Worm (Caenorhabditis elegans) whole organism, L1 larva: Measurements from ENCODE around the gene ari-1.4.

Experiments
- C04F5.9 ChIP-seq: sonication (generic microtip); optimal IDR thresholded peaks from 2 replicates; lab custom pipeline; 2016; ENCODE audit warnings: missing genetic modification characterization, missing compliant biosample characterization
- C34B4.2 ChIP-seq: sonication (generic microtip); optimal IDR thresholded peaks from 2 replicates; lab custom pipeline; 2017; ENCODE audit warnings: mild to moderate bottlenecking, missing genetic modification characterization, missing compliant biosample characterization
- F16B12.6 ChIP-seq: fragments of 150-350 bp; optimal IDR thresholded peaks from 2 replicates; lab custom pipeline; 2014; ENCODE audit warnings: missing biosample characterization, missing genetic modification characterization
- Y116A8C.19 ChIP-seq: sonication (generic microtip); optimal IDR thresholded peaks from 2 replicates; lab custom pipeline; 2016; ENCODE audit warnings: missing compliant biosample characterization, missing genetic modification characterization, borderline replicate concordance
- alr-1 ChIP-seq: fragments of 200-800 bp; sonication (Bioruptor generic); optimal IDR thresholded peaks from 2 replicates; lab custom pipeline; 2018; ENCODE audit warnings: borderline replicate concordance, mild to moderate bottlenecking, missing genetic modification characterization, missing compliant biosample characterization
- aly-2 ChIP-seq: fragments of 150-350 bp; optimal IDR thresholded peaks from 2 replicates; lab custom pipeline; 2014; ENCODE audit warnings: missing biosample characterization, missing genetic modification characterization
- ama-1 ChIP-seq: fragments of 150-350 bp; optimal IDR thresholded peaks from 2 replicates; lab custom pipeline; 2014
- ceh-63 ChIP-seq: fragments of 200-800 bp; sonication (Bioruptor generic); optimal IDR thresholded peaks from 2 replicates; lab custom pipeline; 2018; ENCODE audit warnings: mild to moderate bottlenecking, missing genetic modification characterization, missing compliant biosample characterization
- ceh-88 ChIP-seq: fragments of 200-800 bp; sonication (Bioruptor generic); IDR thresholded peaks from 2 replicates; pipeline ENCODE4 v1.3.6; 2022; ENCODE audit warnings: missing genetic modification characterization, missing compliant biosample characterization
- ceh-90 ChIP-seq: sonication (generic microtip); optimal IDR thresholded peaks from 2 replicates; lab custom pipeline; 2016; ENCODE audit warnings: missing genetic modification characterization, missing compliant biosample characterization
- ces-1 ChIP-seq: fragments of 150-350 bp; optimal IDR thresholded peaks from 2 replicates; lab custom pipeline; 2014; ENCODE audit warnings: missing biosample characterization, missing genetic modification reagents, missing genetic modification characterization
- dsc-1 ChIP-seq: sonication (generic microtip); optimal IDR thresholded peaks from 2 replicates; lab custom pipeline; 2016; ENCODE audit warnings: mild to moderate bottlenecking, missing genetic modification characterization, missing compliant biosample characterization
- egl-13 ChIP-seq: sonication (generic microtip); optimal IDR thresholded peaks from 2 replicates; lab custom pipeline; 2016; ENCODE audit warnings: missing genotype, missing genetic modification reagents, missing genetic modification characterization, missing compliant biosample characterization
- egl-27 ChIP-seq, 2 experiments: fragments of 150-350 bp in 1 of 2; sonication (generic microtip); optimal IDR thresholded peaks; 3 replicates each; lab custom pipeline; 2017 to 2018; ENCODE audit warnings: missing biosample characterization in 2 of 2, missing genetic modification characterization in 2 of 2, missing genetic modification reagents in 2 of 2
- elt-2 ChIP-seq: sonication (generic microtip); optimal IDR thresholded peaks from 2 replicates; lab custom pipeline; 2016; ENCODE audit warnings: missing genetic modification characterization, mild to moderate bottlenecking, inconsistent platforms, missing compliant biosample characterization, missing genetic modification reagents
- elt-3 ChIP-seq, 6 experiments: fragments of 150-350 bp in 1 of 6; sonication (generic microtip); optimal IDR thresholded peaks; 2 replicates each; lab custom pipeline; 2017 to 2018; ENCODE audit warnings: missing biosample characterization in 6 of 6, missing genetic modification characterization in 6 of 6, inconsistent platforms in 1 of 6
- ets-5 ChIP-seq: fragments of 200-800 bp; sonication (Bioruptor generic); IDR thresholded peaks from 2 replicates; pipeline ENCODE4 v1.3.6; 2022; ENCODE audit warnings: missing genetic modification characterization, missing compliant biosample characterization
- fkh-10 ChIP-seq: sonication (generic microtip); optimal IDR thresholded peaks from 2 replicates; lab custom pipeline; 2017; ENCODE audit warnings: missing biosample characterization, missing genetic modification reagents, missing genetic modification characterization
- fkh-4 ChIP-seq: sonication (generic microtip); optimal IDR thresholded peaks from 2 replicates; lab custom pipeline; 2016; ENCODE audit warnings: missing compliant biosample characterization, missing genetic modification characterization, borderline replicate concordance
- hlh-17 ChIP-seq: fragments of 200-800 bp; sonication (Bioruptor generic); optimal IDR thresholded peaks from 2 replicates; lab custom pipeline; 2018; ENCODE audit warnings: missing genetic modification characterization, mild to moderate bottlenecking, missing compliant biosample characterization, moderate library complexity, borderline replicate concordance
- hlh-4 ChIP-seq: sonication (generic microtip); optimal IDR thresholded peaks from 2 replicates; lab custom pipeline; 2016; ENCODE audit warnings: mild to moderate bottlenecking, missing genetic modification characterization, missing compliant biosample characterization
- irx-1 ChIP-seq: sonication (generic microtip); optimal IDR thresholded peaks from 2 replicates; lab custom pipeline; 2016; ENCODE audit warnings: missing genetic modification characterization, missing compliant biosample characterization
- isw-1 ChIP-seq: fragments of 200-800 bp; sonication (Bioruptor generic); IDR thresholded peaks from 2 replicates; pipeline ENCODE4 v1.3.6; 2022; ENCODE audit warnings: missing genetic modification characterization, missing compliant biosample characterization
- jun-1 ChIP-seq: fragments of 150-350 bp; optimal IDR thresholded peaks from 2 replicates; lab custom pipeline; 2014; ENCODE audit warnings: missing biosample characterization, missing genetic modification reagents, missing genetic modification characterization
- lin-13 ChIP-seq: fragments of 150-350 bp; optimal IDR thresholded peaks from 2 replicates; lab custom pipeline; 2014; ENCODE audit warnings: missing biosample characterization, missing genetic modification reagents, missing genetic modification characterization
- lin-15B ChIP-seq: fragments of 150-350 bp; sonication (generic microtip); optimal IDR thresholded peaks from 3 replicates; lab custom pipeline; 2014; ENCODE audit warnings: missing biosample characterization, missing genetic modification characterization
- lin-39 ChIP-seq: fragments of 150-350 bp; optimal IDR thresholded peaks from 2 replicates; lab custom pipeline; 2014; ENCODE audit warnings: missing biosample characterization, missing genetic modification reagents, missing genetic modification characterization
- lsy-2 ChIP-seq, 2 experiments: fragments of 150-350 bp; optimal IDR thresholded peaks; 2 replicates each; lab custom pipeline; 2014; ENCODE audit warnings: missing biosample characterization in 2 of 2, missing genetic modification characterization in 2 of 2
- mab-9 ChIP-seq: fragments of 200-800 bp; sonication (Bioruptor generic); IDR thresholded peaks from 2 replicates; pipeline ENCODE4 v1.3.6; 2022; ENCODE audit warnings: missing genetic modification reagents, missing genetic modification characterization, missing compliant biosample characterization
- mef-2 ChIP-seq: fragments of 150-350 bp; optimal IDR thresholded peaks from 2 replicates; lab custom pipeline; 2014; ENCODE audit warnings: missing biosample characterization, missing genetic modification characterization
- nhr-19 ChIP-seq: fragments of 200-800 bp; sonication (Bioruptor generic); conservative IDR thresholded peaks from 2 replicates; pipeline ENCODE4 v1.3.6; 2022; ENCODE audit warnings: missing genetic modification characterization, missing compliant biosample characterization
- nhr-237 ChIP-seq: fragments of 150-350 bp; optimal IDR thresholded peaks from 2 replicates; lab custom pipeline; 2014; ENCODE audit warnings: missing biosample characterization, missing genetic modification characterization
- nhr-47 ChIP-seq: sonication (generic microtip); optimal IDR thresholded peaks from 2 replicates; lab custom pipeline; 2016; ENCODE audit warnings: mild to moderate bottlenecking, missing genetic modification characterization, moderate library complexity, missing compliant biosample characterization
- nhr-71 ChIP-seq: sonication (generic microtip); optimal IDR thresholded peaks from 2 replicates; lab custom pipeline; 2016; ENCODE audit warnings: mild to moderate bottlenecking, missing genetic modification characterization, moderate library complexity, missing compliant biosample characterization
- nhr-77 ChIP-seq: fragments of 150-350 bp; optimal IDR thresholded peaks from 2 replicates; lab custom pipeline; 2014; ENCODE audit warnings: missing biosample characterization, missing genetic modification characterization
- nhr-84 ChIP-seq: sonication (generic microtip); optimal IDR thresholded peaks from 2 replicates; lab custom pipeline; 2017; ENCODE audit warnings: missing biosample characterization, missing genetic modification characterization
- nhr-85 ChIP-seq: sonication (generic microtip); peaks from one replicate; lab custom pipeline; 2016; ENCODE audit warnings: missing genetic modification characterization, inconsistent platforms, missing compliant biosample characterization
- nhr-90 ChIP-seq: sonication (generic microtip); optimal IDR thresholded peaks from 2 replicates; lab custom pipeline; 2016; ENCODE audit warnings: mild to moderate bottlenecking, missing genetic modification characterization, missing compliant biosample characterization; ENCODE audit not compliant: poor library complexity
- pag-3 ChIP-seq: sonication (generic microtip); optimal IDR thresholded peaks from 2 replicates; lab custom pipeline; 2017; ENCODE audit warnings: missing genetic modification characterization, mild to moderate bottlenecking, missing compliant biosample characterization, antibody characterized with exemption, borderline replicate concordance; ENCODE audit not compliant: insufficient read depth
- rnt-1 ChIP-seq: sonication (generic microtip); optimal IDR thresholded peaks from 2 replicates; lab custom pipeline; 2016; ENCODE audit warnings: mild to moderate bottlenecking, missing genetic modification characterization, moderate library complexity, missing compliant biosample characterization
- snpc-4 ChIP-seq: fragments of 150-350 bp; optimal IDR thresholded peaks from 2 replicates; lab custom pipeline; 2014; ENCODE audit warnings: missing biosample characterization, missing genetic modification characterization
- sox-4 ChIP-seq: sonication (generic microtip); optimal IDR thresholded peaks from 2 replicates; lab custom pipeline; 2016; ENCODE audit warnings: missing genetic modification characterization, missing compliant biosample characterization
- sptf-1 ChIP-seq: fragments of 150-350 bp; optimal IDR thresholded peaks from 2 replicates; lab custom pipeline; 2014; ENCODE audit warnings: missing biosample characterization, missing genetic modification characterization
- sup-37 ChIP-seq: fragments of 200-800 bp; sonication (Bioruptor generic); optimal IDR thresholded peaks from 2 replicates; lab custom pipeline; 2018; ENCODE audit warnings: mild to moderate bottlenecking, missing genetic modification characterization, missing compliant biosample characterization
- unc-130 ChIP-seq: fragments of 150-350 bp; optimal IDR thresholded peaks from 2 replicates; lab custom pipeline; 2017; ENCODE audit warnings: missing biosample characterization, missing genetic modification characterization, inconsistent platforms
- unc-30 ChIP-seq: sonication (generic microtip); optimal IDR thresholded peaks from 2 replicates; lab custom pipeline; 2017; ENCODE audit warnings: missing biosample characterization, missing genetic modification characterization
- unc-86 ChIP-seq: sonication (generic microtip); optimal IDR thresholded peaks from 2 replicates; lab custom pipeline; 2016; ENCODE audit warnings: missing genetic modification characterization, missing compliant biosample characterization
- unc-98 ChIP-seq: fragments of 200-800 bp; sonication (Bioruptor generic); IDR thresholded peaks from 2 replicates; pipeline ENCODE4 v1.3.6; 2022; ENCODE audit warnings: missing genetic modification characterization, missing compliant biosample characterization
- vab-15 ChIP-seq: sonication (generic microtip); optimal IDR thresholded peaks from 2 replicates; lab custom pipeline; 2017; ENCODE audit warnings: missing genotype, mild to moderate bottlenecking, missing genetic modification characterization, missing compliant biosample characterization
- zag-1 ChIP-seq: fragments of 150-350 bp; optimal IDR thresholded peaks from 2 replicates; lab custom pipeline; 2014; ENCODE audit warnings: missing biosample characterization, missing genetic modification characterization
- zip-4 ChIP-seq: fragments of 200-800 bp; sonication (Bioruptor generic); optimal IDR thresholded peaks from 2 replicates; lab custom pipeline; 2018; ENCODE audit warnings: mild to moderate bottlenecking, missing genetic modification characterization, moderate library complexity, missing compliant biosample characterization
- ztf-11 ChIP-seq, 2 experiments: sonication (generic microtip); optimal IDR thresholded peaks; 2 replicates each; lab custom pipeline; 2016 to 2017; ENCODE audit warnings: missing genetic modification characterization in 2 of 2, missing biosample characterization in 1 of 2, missing compliant biosample characterization in 1 of 2
- ztf-4 ChIP-seq: fragments of 150-350 bp; optimal IDR thresholded peaks from 2 replicates; lab custom pipeline; 2014; ENCODE audit warnings: missing biosample characterization, missing genetic modification characterization

Gene ari-1.4

DNA sequence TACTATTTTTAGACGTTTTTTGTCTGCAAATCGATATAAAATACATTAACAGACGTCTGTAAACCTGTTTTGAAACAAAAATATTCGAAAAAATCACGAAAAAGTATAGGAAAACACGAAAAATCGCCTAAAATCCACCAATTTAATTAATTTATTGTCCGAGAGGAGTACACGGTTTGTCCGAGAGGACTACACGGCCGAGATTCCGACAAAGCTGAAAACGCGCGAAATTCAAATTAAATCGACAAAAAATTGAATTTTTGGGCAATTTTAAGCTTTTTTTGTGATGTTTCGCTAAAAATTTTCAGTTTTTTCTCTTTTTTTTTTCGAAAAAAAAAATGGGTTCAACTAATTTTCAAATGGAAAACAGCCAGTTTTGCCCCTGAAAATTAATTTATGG is 1.9 kb downstream of the ari-1.4 start (continued):
- TF ChIP-seq nhr-84 (tag; lab: Kevin White, UChicago) = no peak
- no peak for TF ChIP-seq ets-5 (GFP tag; lab: Robert Waterston, UW)
- TF ChIP-seq ztf-4 = no peak
- TF ChIP-seq unc-98 (GFP tag; lab: Robert Waterston, UW) = peak; percentile 42; the same call in 1 of the 2 replicates
- TF ChIP-seq mef-2 (tag; lab: Kevin White, UChicago) = no peak
- TF ChIP-seq egl-13 (tag; lab: Kevin White, UChicago) = peak; percentile 85
- peak; percentile 67 to 68 for TF ChIP-seq lsy-2 (tag; optimal IDR thresholded peaks at IDR 0.05; lab: Kevin White, UChicago)
- no peak for TF ChIP-seq sptf-1
- no peak for TF ChIP-seq jun-1 (tag; lab: Kevin White, UChicago)
- no peak for TF ChIP-seq egl-27 (tag; optimal IDR thresholded peaks at IDR 0.05; lab: Kevin White, UChicago)
- peak; percentile 16 for TF ChIP-seq zip-4 (GFP tag; lab: Kevin White, UChicago)
- TF ChIP-seq zag-1 (tag; lab: Kevin White, UChicago) = no peak
- TF ChIP-seq mab-9 (GFP tag; lab: Robert Waterston, UW) = peak; percentile 65
- peak; percentile 48 for TF ChIP-seq lin-13 (GFP tag; lab: Kevin White, UChicago)
- no peak for TF ChIP-seq pag-3 (tag; lab: Kevin White, UChicago)
- peak in 2 of 6 experiments; percentile 35 to 49 for TF ChIP-seq elt-3 (tag; optimal IDR thresholded peaks at IDR 0.05; lab: Kevin White, UChicago)
- TF ChIP-seq ztf-11 (tag; optimal IDR thresholded peaks at IDR 0.05; lab: Kevin White, UChicago) = peak in 1 of 2 experiments; percentile 81
- peak; percentile 79 for TF ChIP-seq nhr-19 (GFP tag; lab: Robert Waterston, UW)
- no peak for TF ChIP-seq nhr-237 (tag; lab: Kevin White, UChicago)
- TF ChIP-seq sup-37 = peak; percentile 37
- TF ChIP-seq ceh-90 (tag; lab: Kevin White, UChicago) = peak; percentile 89
- peak; percentile 34; the same call in 1 of the 2 replicates for TF ChIP-seq ceh-88
- TF ChIP-seq fkh-4 (tag; lab: Kevin White, UChicago) = peak; percentile 86
- TF ChIP-seq snpc-4 = peak; percentile 17
- peak; percentile 94 for TF ChIP-seq nhr-85
- no peak for TF ChIP-seq hlh-17 (GFP tag; lab: Kevin White, UChicago)
- TF ChIP-seq elt-2 (tag; lab: Kevin White, UChicago) = peak; percentile 59
- peak; percentile 88 for TF ChIP-seq nhr-90 (tag; lab: Kevin White, UChicago)
- TF ChIP-seq C04F5.9 (tag; lab: Kevin White, UChicago) = peak; percentile 28
- TF ChIP-seq vab-15 (tag; lab: Kevin White, UChicago) = peak; percentile 19
- TF ChIP-seq nhr-47 (tag; lab: Kevin White, UChicago) = peak; percentile 83
- TF ChIP-seq isw-1 (GFP tag; lab: Robert Waterston, UW) = peak; percentile 46
- peak; percentile 93 for TF ChIP-seq rnt-1 (tag; lab: Kevin White, UChicago)
- TF ChIP-seq fkh-10 (GFP tag; lab: Kevin White, UChicago) = no peak
- peak; percentile 75 for TF ChIP-seq dsc-1 (tag; lab: Kevin White, UChicago)
- TF ChIP-seq alr-1 (tag; lab: Kevin White, UChicago) = no peak
- TF ChIP-seq nhr-77 (tag; lab: Kevin White, UChicago) = no peak
- TF ChIP-seq sox-4 (tag; lab: Kevin White, UChicago) = peak; percentile 46
- peak; percentile 4 for TF ChIP-seq unc-130 (tag; lab: Kevin White, UChicago)
- TF ChIP-seq unc-30 = no peak
- no peak for TF ChIP-seq hlh-4 (tag; lab: Kevin White, UChicago)
- TF ChIP-seq lin-15B (tag; lab: Kevin White, UChicago) = no peak
- TF ChIP-seq ceh-63 = no peak
- TF ChIP-seq nhr-71 (tag; lab: Kevin White, UChicago) = peak; percentile 80
- TF ChIP-seq Y116A8C.19 (tag; lab: Kevin White, UChicago) = peak; percentile 1
- TF ChIP-seq F16B12.6 (tag; lab: Kevin White, UChicago) = peak; percentile 29
- TF ChIP-seq ama-1 (lab: Kevin White, UChicago) = no peak
- TF ChIP-seq irx-1 (tag; lab: Kevin White, UChicago) = peak; percentile 82
- TF ChIP-seq aly-2 (tag; lab: Kevin White, UChicago) = no peak
- TF ChIP-seq lin-39 (tag; lab: Kevin White, UChicago) = peak; percentile 7
- peak; percentile 21 for TF ChIP-seq C34B4.2 (tag; lab: Kevin White, UChicago)
- TF ChIP-seq unc-86 = no peak
- no peak for TF ChIP-seq ces-1
